Fruit fly (Drosophila melanogaster) whole organism, prepupa: ENCODE data around the gene CG4218.

ENCODE experiments used
- CG10631 ChIP-seq: fragments of 200-800 bp; sonication (Bioruptor generic); optimal IDR thresholded peaks from 2 replicates; lab custom pipeline; 2016; ENCODE audit warnings: missing biosample characterization, missing genetic modification characterization
- CG10669 ChIP-seq: fragments of 200-800 bp; sonication (Bioruptor generic); optimal IDR thresholded peaks from 3 replicates; lab custom pipeline; 2018; ENCODE audit warnings: missing biosample characterization, mild to moderate bottlenecking, missing genetic modification characterization, moderate library complexity
- CG11762 ChIP-seq: fragments of 200-800 bp; sonication (Bioruptor generic); optimal IDR thresholded peaks from 3 replicates; lab custom pipeline; 2016; ENCODE audit warnings: missing biosample characterization, missing genetic modification characterization; ENCODE audit not compliant: insufficient read depth
- CG11902 ChIP-seq: fragments of 200-800 bp; sonication (Bioruptor generic); optimal IDR thresholded peaks from 3 replicates; lab custom pipeline; 2016; ENCODE audit warnings: missing biosample characterization, missing genetic modification characterization
- CG15336 ChIP-seq: fragments of 200-800 bp; sonication (Bioruptor generic); IDR thresholded peaks from 2 replicates; pipeline ENCODE4 v1.3.6; 2022; ENCODE audit warnings: missing biosample characterization, missing genetic modification characterization
- CG1621 ChIP-seq: fragments of 200-800 bp; sonication (Bioruptor generic); optimal IDR thresholded peaks from 3 replicates; lab custom pipeline; 2018; ENCODE audit warnings: missing biosample characterization, mild to moderate bottlenecking, missing genetic modification characterization
- CG3032 ChIP-seq: fragments of 200-800 bp; optimal IDR thresholded peaks from 2 replicates; lab custom pipeline; 2019; ENCODE audit warnings: missing biosample characterization, mild to moderate bottlenecking, missing genetic modification characterization, moderate library complexity
- CG31627 ChIP-seq: fragments of 200-800 bp; sonication (Bioruptor generic); optimal IDR thresholded peaks from 3 replicates; lab custom pipeline; 2016; ENCODE audit warnings: missing biosample characterization, missing genetic modification characterization
- CG32006 ChIP-seq: fragments of 200-800 bp; sonication (Bioruptor generic); optimal IDR thresholded peaks from 3 replicates; lab custom pipeline; 2017; ENCODE audit warnings: missing biosample characterization, mild to moderate bottlenecking, missing genetic modification characterization
- CG34406 ChIP-seq: fragments of 200-800 bp; sonication (Bioruptor generic); optimal IDR thresholded peaks from 3 replicates; lab custom pipeline; 2016; ENCODE audit warnings: missing biosample characterization, missing genetic modification characterization
- CG3919 ChIP-seq: fragments of 200-800 bp; sonication (Bioruptor generic); optimal IDR thresholded peaks from 3 replicates; lab custom pipeline; 2016; ENCODE audit warnings: missing biosample characterization, missing genetic modification characterization
- CG4318 ChIP-seq: fragments of 200-800 bp; sonication (Bioruptor generic); optimal IDR thresholded peaks from 3 replicates; lab custom pipeline; 2017; ENCODE audit warnings: missing biosample characterization, mild to moderate bottlenecking, missing genetic modification characterization
- CG6163 ChIP-seq: fragments of 200-800 bp; sonication (Bioruptor generic); IDR thresholded peaks from 3 replicates; pipeline ENCODE4 v1.3.6; 2022; ENCODE audit warnings: missing biosample characterization, missing genetic modification characterization
- CG6276 ChIP-seq: fragments of 200-800 bp; sonication (Bioruptor generic); optimal IDR thresholded peaks from 2 replicates; lab custom pipeline; 2017; ENCODE audit warnings: missing biosample characterization, mild to moderate bottlenecking, missing genetic modification characterization
- CG6792 ChIP-seq: fragments of 200-800 bp; sonication (Bioruptor generic); optimal IDR thresholded peaks from 3 replicates; lab custom pipeline; 2016; ENCODE audit warnings: missing biosample characterization, missing genetic modification characterization
- CG6808 ChIP-seq: fragments of 200-800 bp; sonication (Bioruptor generic); optimal IDR thresholded peaks from 3 replicates; lab custom pipeline; 2017; ENCODE audit warnings: missing biosample characterization, missing genetic modification characterization, mild to moderate bottlenecking, moderate library complexity, missing genetic modification reagents
- CG6854 ChIP-seq: fragments of 200-800 bp; sonication (Bioruptor generic); optimal IDR thresholded peaks from 2 replicates; lab custom pipeline; 2017; ENCODE audit warnings: missing biosample characterization, mild to moderate bottlenecking, missing genetic modification characterization
- CG7368 ChIP-seq: fragments of 200-800 bp; sonication (Bioruptor generic); optimal IDR thresholded peaks from 3 replicates; lab custom pipeline; 2016; ENCODE audit warnings: missing biosample characterization, missing genetic modification characterization
- CG8119 ChIP-seq: fragments of 200-800 bp; sonication (Bioruptor generic); IDR thresholded peaks from 3 replicates; pipeline ENCODE4 v1.3.6; 2022; ENCODE audit warnings: missing biosample characterization, missing genetic modification characterization
- CG8319 ChIP-seq: fragments of 200-800 bp; sonication (Bioruptor generic); optimal IDR thresholded peaks from 3 replicates; lab custom pipeline; 2016; ENCODE audit warnings: missing biosample characterization, missing genetic modification characterization
- CG8632 ChIP-seq: fragments of 200-800 bp; sonication (Bioruptor generic); optimal IDR thresholded peaks from 3 replicates; lab custom pipeline; 2016; ENCODE audit warnings: missing biosample characterization, missing genetic modification characterization
- CG9139 ChIP-seq: fragments of 200-800 bp; sonication (Bioruptor generic); optimal IDR thresholded peaks from 3 replicates; lab custom pipeline; 2017; ENCODE audit warnings: missing biosample characterization, mild to moderate bottlenecking, missing genetic modification characterization
- Eip75B ChIP-seq: fragments of 200-800 bp; sonication (Bioruptor generic); optimal IDR thresholded peaks from 3 replicates; lab custom pipeline; 2016; ENCODE audit warnings: missing biosample characterization, missing genetic modification characterization
- Eip78C ChIP-seq: fragments of 200-800 bp; sonication (Bioruptor generic); peaks from one replicate; lab custom pipeline; 2016; ENCODE audit warnings: missing biosample characterization, missing genetic modification characterization
- Ets96B ChIP-seq: fragments of 200-800 bp; optimal IDR thresholded peaks from 2 replicates; lab custom pipeline; 2019; ENCODE audit warnings: missing biosample characterization, mild to moderate bottlenecking, missing genetic modification characterization, moderate library complexity
- Hr39 ChIP-seq: fragments of 200-800 bp; sonication (Bioruptor generic); optimal IDR thresholded peaks from 2 replicates; lab custom pipeline; 2016; ENCODE audit warnings: missing biosample characterization, missing genetic modification characterization
- Hr4 ChIP-seq: fragments of 200-800 bp; sonication (Bioruptor generic); optimal IDR thresholded peaks from 3 replicates; lab custom pipeline; 2016; ENCODE audit warnings: missing biosample characterization, missing genetic modification characterization
- Lpt ChIP-seq: fragments of 200-800 bp; sonication (Bioruptor generic); optimal IDR thresholded peaks from 3 replicates; lab custom pipeline; 2016; ENCODE audit warnings: missing biosample characterization, missing genetic modification characterization
- Met ChIP-seq: fragments of 200-800 bp; sonication (Bioruptor generic); optimal IDR thresholded peaks from 3 replicates; lab custom pipeline; 2016; ENCODE audit warnings: missing biosample characterization, missing genetic modification characterization
- OdsH ChIP-seq: fragments of 200-800 bp; sonication (Bioruptor generic); optimal IDR thresholded peaks from 3 replicates; lab custom pipeline; 2016; ENCODE audit warnings: missing biosample characterization, missing genetic modification characterization
- Smox ChIP-seq: fragments of 200-800 bp; sonication (Bioruptor generic); optimal IDR thresholded peaks from 3 replicates; lab custom pipeline; 2016; ENCODE audit warnings: missing biosample characterization, missing genetic modification characterization
- achi ChIP-seq: fragments of 200-800 bp; sonication (Bioruptor generic); optimal IDR thresholded peaks from 3 replicates; lab custom pipeline; 2016; ENCODE audit warnings: missing biosample characterization, missing genetic modification characterization
- acj6 ChIP-seq: fragments of 200-800 bp; sonication (Bioruptor generic); optimal IDR thresholded peaks from 3 replicates; lab custom pipeline; 2016; ENCODE audit warnings: missing biosample characterization, missing genetic modification characterization
- cyc ChIP-seq: fragments of 200-800 bp; sonication (Bioruptor generic); optimal IDR thresholded peaks from 3 replicates; lab custom pipeline; 2016; ENCODE audit warnings: missing biosample characterization, missing genetic modification characterization
- dac ChIP-seq: fragments of 200-800 bp; sonication (Bioruptor generic); optimal IDR thresholded peaks from 2 replicates; lab custom pipeline; 2017; ENCODE audit warnings: missing biosample characterization, mild to moderate bottlenecking, missing genetic modification characterization
- dsx ChIP-seq: fragments of 200-800 bp; optimal IDR thresholded peaks from 3 replicates; lab custom pipeline; 2019; ENCODE audit warnings: missing biosample characterization, mild to moderate bottlenecking, missing genetic modification characterization, moderate library complexity; ENCODE audit not compliant: poor library complexity, severe bottlenecking
- eg ChIP-seq: fragments of 200-800 bp; sonication (Bioruptor generic); IDR thresholded peaks from 3 replicates; pipeline ENCODE4 v1.3.6; 2022; ENCODE audit warnings: missing biosample characterization, missing genetic modification characterization
- fd59A ChIP-seq: fragments of 200-800 bp; sonication (Bioruptor generic); optimal IDR thresholded peaks from 2 replicates; lab custom pipeline; 2017; ENCODE audit warnings: missing biosample characterization, mild to moderate bottlenecking, missing genetic modification characterization, missing genetic modification reagents
- fd85E ChIP-seq: fragments of 200-800 bp; sonication (Bioruptor generic); optimal IDR thresholded peaks from 3 replicates; lab custom pipeline; 2016; ENCODE audit warnings: missing biosample characterization, missing genetic modification characterization
- net ChIP-seq: fragments of 200-800 bp; sonication (Bioruptor generic); optimal IDR thresholded peaks from 3 replicates; lab custom pipeline; 2016; ENCODE audit warnings: missing biosample characterization, missing genetic modification characterization
- salr ChIP-seq, 2 experiments: fragments of 200-800 bp; sonication (Bioruptor generic); optimal IDR thresholded peaks; 3 replicates each; lab custom pipeline; 2016 to 2018; ENCODE audit warnings: missing biosample characterization in 2 of 2, missing genetic modification characterization in 2 of 2, mild to moderate bottlenecking in 1 of 2
- spab ChIP-seq: fragments of 200-800 bp; sonication (Bioruptor generic); optimal IDR thresholded peaks from 2 replicates; lab custom pipeline; 2017; ENCODE audit warnings: missing biosample characterization, mild to moderate bottlenecking, missing genetic modification characterization, missing genetic modification reagents
- ss ChIP-seq, 2 experiments: fragments of 200-800 bp; sonication (Bioruptor generic); optimal IDR thresholded peaks; 2 replicates in 1 of 2; 3 replicates in 1 of 2; lab custom pipeline; 2017 to 2018; ENCODE audit warnings: mild to moderate bottlenecking in 2 of 2, missing biosample characterization in 2 of 2, missing genetic modification characterization in 2 of 2, moderate library complexity in 1 of 2
- svp ChIP-seq: fragments of 200-800 bp; sonication (Bioruptor generic); peaks from one replicate; lab custom pipeline; 2016; ENCODE audit warnings: missing biosample characterization, missing genetic modification characterization
- topi ChIP-seq: fragments of 200-800 bp; sonication (Bioruptor generic); optimal IDR thresholded peaks from 3 replicates; lab custom pipeline; 2016; ENCODE audit warnings: missing biosample characterization, missing genetic modification characterization

The CG4218 gene

dm6 chr2L:14524244-14524643, 24.7 kb downstream of the CG4218 start, which contains the start of gene CG33648:
TSS of gene CG33648 (plus strand) at chr2L:14524312.
- TF ChIP-seq svp (GFP tag; lab: Kevin White, UChicago) (peak; percentile 60), dac (GFP tag; lab: Kevin White, UChicago) (no peak), CG15336 (GFP tag; lab: Robert Waterston, UW) (no peak)

DNA sequence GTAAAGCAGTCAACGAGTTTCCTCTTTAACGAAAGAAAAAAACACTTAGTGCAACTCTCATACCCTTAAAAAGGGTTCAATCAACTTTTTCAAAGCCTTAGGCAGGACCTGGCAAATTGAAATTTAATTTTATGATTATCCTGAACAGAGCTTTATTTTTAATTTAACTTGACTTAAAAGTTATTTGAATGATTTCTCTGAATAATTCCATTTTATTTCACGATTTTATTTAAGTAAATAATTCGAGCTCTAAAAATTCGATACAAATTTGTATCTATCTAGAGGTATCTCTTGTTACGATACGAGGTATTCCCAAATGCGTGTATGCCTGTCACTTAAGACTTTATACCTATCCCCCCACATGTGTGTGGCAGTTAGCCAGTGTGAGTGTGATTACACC, 25.2 kb downstream of the CG4218 start:
- TF ChIP-seq CG6792 (GFP tag; lab: Kevin White, UChicago), result no peak
- TF ChIP-seq CG10631, result peak; percentile 52
- TF ChIP-seq dsx, result peak; percentile 20
- no peak for TF ChIP-seq Met (GFP tag; lab: Kevin White, UChicago)
- peak; percentile 32 for TF ChIP-seq Eip75B (GFP tag; lab: Kevin White, UChicago)
- no peak for TF ChIP-seq Lpt (GFP tag; lab: Kevin White, UChicago)
- no peak for TF ChIP-seq CG11762
- 0 out of 3 replicates have a peak, but pooled peaks have one; percentile 24 for TF ChIP-seq CG8119 (GFP tag; lab: Robert Waterston, UW)
- TF ChIP-seq CG4318 (GFP tag; lab: Kevin White, UChicago), result no peak
- peak; percentile 81 for TF ChIP-seq Eip78C (GFP tag; lab: Kevin White, UChicago)
- peak; percentile 31 for TF ChIP-seq OdsH (GFP tag; lab: Kevin White, UChicago)
- peak in 1 of 2 experiments; percentile 17 for TF ChIP-seq salr (GFP tag; optimal IDR thresholded peaks at IDR 0.05; lab: Kevin White, UChicago)
- TF ChIP-seq CG3032 (tag; lab: Kevin White, UChicago), result peak; percentile 0
- peak; percentile 8; the same call in 1 of the 3 replicates for TF ChIP-seq CG6163
- peak; percentile 40 for TF ChIP-seq Hr4 (GFP tag; lab: Kevin White, UChicago)
- peak; percentile 9 for TF ChIP-seq CG10669 (GFP tag; lab: Kevin White, UChicago)
- peak; percentile 14 for TF ChIP-seq acj6
- no peak for TF ChIP-seq CG11902 (GFP tag; lab: Kevin White, UChicago)
- peak; percentile 3 for TF ChIP-seq spab (GFP tag; lab: Kevin White, UChicago)
- peak; percentile 10 for TF ChIP-seq CG34406 (GFP tag; lab: Kevin White, UChicago)
- peak; percentile 22 for TF ChIP-seq CG6808 (GFP tag; lab: Kevin White, UChicago)
- peak; percentile 10 for TF ChIP-seq topi
- peak; percentile 52 for TF ChIP-seq CG32006 (GFP tag; lab: Kevin White, UChicago)
- peak; percentile 39 for TF ChIP-seq CG3919
- peak; percentile 70 for TF ChIP-seq svp (GFP tag; lab: Kevin White, UChicago)
- TF ChIP-seq Ets96B (tag; lab: Kevin White, UChicago), result peak; percentile 55
- TF ChIP-seq fd59A (GFP tag; lab: Kevin White, UChicago), result no peak

dm6 chr2L:14521472-14521871, 27.4 kb downstream of the CG4218 start:
- peak; percentile 92 for TF ChIP-seq dsx
- TF ChIP-seq Met (GFP tag; lab: Kevin White, UChicago), result no peak
- no peak for TF ChIP-seq CG8119 (GFP tag; lab: Robert Waterston, UW)
- TF ChIP-seq CG9139 (GFP tag; lab: Kevin White, UChicago), result no peak
- peak; percentile 61; the same call in 2 of the 3 replicates for TF ChIP-seq CG6163
- TF ChIP-seq Hr39, result peak; percentile 17
- TF ChIP-seq CG6808 (GFP tag; lab: Kevin White, UChicago), result no peak
- TF ChIP-seq achi (GFP tag; lab: Kevin White, UChicago), result peak; percentile 4
- no peak for TF ChIP-seq CG34406 (GFP tag; lab: Kevin White, UChicago)
- TF ChIP-seq spab (GFP tag; lab: Kevin White, UChicago), result no peak
- TF ChIP-seq CG1621 (tag; lab: Kevin White, UChicago), result no peak
- TF ChIP-seq CG8319 (GFP tag; lab: Kevin White, UChicago), result no peak
- no peak for TF ChIP-seq fd85E (GFP tag; lab: Kevin White, UChicago)
- peak; percentile 35 for TF ChIP-seq CG3919
- TF ChIP-seq CG10631, result peak; percentile 21
- no peak for TF ChIP-seq Lpt (GFP tag; lab: Kevin White, UChicago)
- TF ChIP-seq CG31627 (GFP tag; lab: Kevin White, UChicago), result no peak
- peak; percentile 20 for TF ChIP-seq cyc (GFP tag; lab: Kevin White, UChicago)
- TF ChIP-seq Smox (GFP tag; lab: Kevin White, UChicago), result no peak
- no peak for TF ChIP-seq ss (GFP tag; optimal IDR thresholded peaks at IDR 0.05; lab: Kevin White, UChicago)
- TF ChIP-seq CG6276 (GFP tag; lab: Kevin White, UChicago), result no peak
- no peak for TF ChIP-seq CG7368 (GFP tag; lab: Kevin White, UChicago)
- TF ChIP-seq CG6854 (GFP tag; lab: Kevin White, UChicago), result no peak
- no peak for TF ChIP-seq CG8632 (GFP tag; lab: Kevin White, UChicago)
- TF ChIP-seq salr (GFP tag; optimal IDR thresholded peaks at IDR 0.05; lab: Kevin White, UChicago), result no peak
- peak; percentile 2 for TF ChIP-seq Eip75B (GFP tag; lab: Kevin White, UChicago)
- TF ChIP-seq acj6, result peak; percentile 24
- TF ChIP-seq eg (GFP tag; lab: Robert Waterston, UW), result peak; percentile 27; the same call in 1 of the 3 replicates
- TF ChIP-seq CG32006 (GFP tag; lab: Kevin White, UChicago), result peak; percentile 45
- no peak for TF ChIP-seq dac (GFP tag; lab: Kevin White, UChicago)
- no peak for TF ChIP-seq fd59A (GFP tag; lab: Kevin White, UChicago)
- TF ChIP-seq CG6792 (GFP tag; lab: Kevin White, UChicago), result no peak
- TF ChIP-seq net (GFP tag; lab: Kevin White, UChicago), result no peak
- TF ChIP-seq CG11902 (GFP tag; lab: Kevin White, UChicago), result no peak
